Worm (Caenorhabditis elegans): Measurements from ENCODE around the gene R144.10.

Gene R144.10

ce11 chrIII:5013915-5014346, 11.8 kb upstream of the R144.10 start (continued):
- TF ChIP-seq sox-4 (tag; optimal IDR thresholded peaks at IDR 0.05): peak; percentile 32
- TF ChIP-seq ceh-45 (GFP tag; IDR thresholded peaks at IDR 0.05): no peak
- no peak for TF ChIP-seq Y22D7AL.16 (tag; optimal IDR thresholded peaks at IDR 0.05)
- TF ChIP-seq ztf-16 (tag; optimal IDR thresholded peaks at IDR 0.05): no peak
- peak; percentile 23 for TF ChIP-seq pqm-1 (tag; optimal IDR thresholded peaks at IDR 0.05)
- no peak for TF ChIP-seq hlh-13 (GFP tag; optimal IDR thresholded peaks at IDR 0.05)
- TF ChIP-seq ref-2 (tag; optimal IDR thresholded peaks at IDR 0.05): peak; percentile 92
- no peak for TF ChIP-seq che-1 (tag; optimal IDR thresholded peaks at IDR 0.05)
- peak; percentile 73 for TF ChIP-seq hlh-30 (tag; optimal IDR thresholded peaks at IDR 0.05; ENCODE audit: insufficient read depth)
- TF ChIP-seq ceh-31 (tag; optimal IDR thresholded peaks at IDR 0.05): peak; percentile 98
- no peak for TF ChIP-seq elt-4 (tag; optimal IDR thresholded peaks at IDR 0.05)
- TF ChIP-seq odd-2 (tag; optimal IDR thresholded peaks at IDR 0.05): peak; percentile 29
- TF ChIP-seq nhr-11 (tag; optimal IDR thresholded peaks at IDR 0.05): no peak
- TF ChIP-seq hlh-6 (tag; optimal IDR thresholded peaks at IDR 0.05): peak; percentile 54
- TF ChIP-seq fkh-6 (tag; optimal IDR thresholded peaks at IDR 0.05): no peak
- peak; percentile 42 for TF ChIP-seq nhr-232 (tag; optimal IDR thresholded peaks at IDR 0.05)

- TF ChIP-seq npax-4 (tag; optimal IDR thresholded peaks at IDR 0.05) (no peak), eyg-1 (tag; optimal IDR thresholded peaks at IDR 0.05) (no peak), madf-2 (tag; optimal IDR thresholded peaks at IDR 0.05) (no peak), lim-6 (tag; optimal IDR thresholded peaks at IDR 0.05) (no peak), dmd-4 (tag; optimal IDR thresholded peaks at IDR 0.05; ENCODE audit: borderline replicate concordance) (no peak), ceh-19 (GFP tag; optimal IDR thresholded peaks at IDR 0.05) (no peak), ama-1 (optimal IDR thresholded peaks at IDR 0.05) (no peak)
Observed at ce11 chrIII:5012460-5012859, 10.3 kb upstream of the R144.10 start.

- no peak for TF ChIP-seq nhr-11 (tag; optimal IDR thresholded peaks at IDR 0.05)
- TF ChIP-seq elt-4 (tag; optimal IDR thresholded peaks at IDR 0.05): no peak
- no peak for TF ChIP-seq ceh-48 (tag; optimal IDR thresholded peaks at IDR 0.05)
- no peak for TF ChIP-seq nfya-1 (tag; optimal IDR thresholded peaks at IDR 0.05)
- TF ChIP-seq madf-2 (tag; optimal IDR thresholded peaks at IDR 0.05): no peak
- TF ChIP-seq zip-5 (tag; optimal IDR thresholded peaks at IDR 0.05): no peak
- TF ChIP-seq nhr-232 (tag; optimal IDR thresholded peaks at IDR 0.05): no peak
- TF ChIP-seq ceh-18 (tag; optimal IDR thresholded peaks at IDR 0.05): no peak
- no peak for TF ChIP-seq fkh-6 (tag; optimal IDR thresholded peaks at IDR 0.05)
- TF ChIP-seq T23F11.4 (GFP tag; optimal IDR thresholded peaks at IDR 0.05): no peak
- no peak for TF ChIP-seq dve-1 (tag; optimal IDR thresholded peaks at IDR 0.05)
- TF ChIP-seq hlh-13 (GFP tag; optimal IDR thresholded peaks at IDR 0.05): no peak
- no peak for TF ChIP-seq fkh-10 (GFP tag; optimal IDR thresholded peaks at IDR 0.05)
- no peak for TF ChIP-seq ceh-45 (GFP tag; IDR thresholded peaks at IDR 0.05)
- no peak for TF ChIP-seq fax-1 (tag; optimal IDR thresholded peaks at IDR 0.05)
- no peak for TF ChIP-seq ref-2 (tag; optimal IDR thresholded peaks at IDR 0.05)
- no peak for TF ChIP-seq hlh-6 (tag; optimal IDR thresholded peaks at IDR 0.05)
- TF ChIP-seq ceh-31 (tag; optimal IDR thresholded peaks at IDR 0.05): no peak
- no peak for TF ChIP-seq C08G9.2 (tag; optimal IDR thresholded peaks at IDR 0.05)
- no peak for TF ChIP-seq unc-86 (tag; optimal IDR thresholded peaks at IDR 0.05)
Observed at ce11 chrIII:5010723-5011122, 8.6 kb upstream of the R144.10 start.

ce11 chrIII:5008730-5009129, 6.6 kb upstream of the R144.10 start, which contains the start of gene R144.11:
R144.11 (minus strand) TSS chrIII:5008830.
- TF ChIP-seq ceh-48 (tag; optimal IDR thresholded peaks at IDR 0.05) (no peak), ceh-31 (tag; optimal IDR thresholded peaks at IDR 0.05) (no peak), che-1 (tag; optimal IDR thresholded peaks at IDR 0.05) (no peak), unc-86 (tag; optimal IDR thresholded peaks at IDR 0.05) (no peak), sox-4 (tag; optimal IDR thresholded peaks at IDR 0.05) (no peak), dmd-4 (tag; optimal IDR thresholded peaks at IDR 0.05; ENCODE audit: borderline replicate concordance) (no peak)

ce11 chrIII:5006881-5007280, 4.8 kb upstream of the R144.10 start, which contains the start of gene R144.12:
R144.12 (minus strand) TSS chrIII:5006981.
- TF ChIP-seq zip-5 (tag; optimal IDR thresholded peaks at IDR 0.05): no peak
- no peak for TF ChIP-seq pax-1 (tag; optimal IDR thresholded peaks at IDR 0.05)
- no peak for TF ChIP-seq dve-1 (tag; optimal IDR thresholded peaks at IDR 0.05)
- no peak for TF ChIP-seq syd-9 (tag; optimal IDR thresholded peaks at IDR 0.05)
- TF ChIP-seq odd-2 (tag; optimal IDR thresholded peaks at IDR 0.05): no peak
- TF ChIP-seq ahr-1 (tag; optimal IDR thresholded peaks at IDR 0.05): no peak
- TF ChIP-seq hlh-30 (tag; optimal IDR thresholded peaks at IDR 0.05; ENCODE audit: insufficient read depth): no peak
- TF ChIP-seq T23F11.4 (GFP tag; optimal IDR thresholded peaks at IDR 0.05): no peak
- TF ChIP-seq fax-1 (tag; optimal IDR thresholded peaks at IDR 0.05): no peak
- TF ChIP-seq pha-4 (tag; optimal IDR thresholded peaks at IDR 0.05): no peak
- no peak for TF ChIP-seq sox-2 (GFP tag; IDR thresholded peaks at IDR 0.05)

Measured in whole organism, late embryonic.